Fruit fly (Drosophila melanogaster) whole organism, pupa: ENCODE results near the gene CG8042.

Source experiments
- CG12605 ChIP-seq: fragments of 200-800 bp; sonication (Bioruptor generic); IDR thresholded peaks from 2 replicates; pipeline ENCODE4 v1.3.6; 2022; ENCODE audit warnings: missing biosample characterization, missing genetic modification characterization
- CG15710 ChIP-seq: fragments of 200-800 bp; sonication (Bioruptor generic); optimal IDR thresholded peaks from 2 replicates; lab custom pipeline; 2018; ENCODE audit warnings: missing biosample characterization, mild to moderate bottlenecking, missing genetic modification characterization, moderate library complexity
- CG32121 ChIP-seq: fragments of 200-800 bp; sonication (Bioruptor generic); IDR thresholded peaks from 2 replicates; pipeline ENCODE4 v1.3.6; 2022; ENCODE audit warnings: missing biosample characterization, missing genetic modification characterization
- CG8301 ChIP-seq: fragments of 200-800 bp; sonication (Bioruptor generic); optimal IDR thresholded peaks from 2 replicates; lab custom pipeline; 2018; ENCODE audit warnings: missing biosample characterization, mild to moderate bottlenecking, missing genetic modification characterization
- EcR ChIP-seq: fragments of 200-800 bp; sonication (Bioruptor generic); optimal IDR thresholded peaks from 3 replicates; lab custom pipeline; 2019; ENCODE audit warnings: missing biosample characterization, missing genetic modification characterization, mild to moderate bottlenecking, moderate library complexity, missing genetic modification reagents
- Pif1A ChIP-seq: fragments of 200-800 bp; sonication (Bioruptor generic); optimal IDR thresholded peaks from 3 replicates; lab custom pipeline; 2016; ENCODE audit warnings: missing biosample characterization, missing genetic modification characterization
- fd96Ca ChIP-seq: fragments of 200-800 bp; sonication (Bioruptor generic); IDR thresholded peaks from 3 replicates; pipeline ENCODE4 v1.3.6; 2022; ENCODE audit warnings: missing biosample characterization, missing genetic modification characterization
- gl ChIP-seq: fragments of 200-800 bp; sonication (Bioruptor generic); optimal IDR thresholded peaks from 2 replicates; lab custom pipeline; 2018; ENCODE audit warnings: missing biosample characterization, mild to moderate bottlenecking, missing genetic modification characterization

DNA sequence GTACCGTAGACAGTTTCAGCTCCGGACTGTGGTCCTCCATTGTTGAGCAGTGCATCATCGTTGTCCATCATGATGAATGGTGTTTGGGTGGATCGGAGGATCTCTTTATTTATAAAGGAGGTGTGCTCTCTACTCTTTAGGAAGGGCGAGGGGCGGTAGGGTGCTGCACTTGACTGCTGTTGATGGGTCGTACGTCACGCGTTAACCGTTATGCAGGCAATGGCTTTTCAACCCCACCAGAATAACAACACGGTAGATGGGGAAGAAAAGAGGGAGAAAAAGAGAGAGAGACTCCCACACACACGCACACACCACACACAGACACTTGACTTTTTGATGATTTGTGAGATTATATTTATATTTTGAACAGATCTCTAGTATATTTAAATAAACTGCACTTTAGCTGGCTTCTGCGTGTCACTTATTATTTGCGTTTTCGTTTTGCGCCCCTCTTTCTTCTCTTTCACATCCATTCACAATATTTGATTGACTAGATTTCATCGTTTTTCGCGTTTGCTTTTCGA, 39.3 kb downstream of the CG8042 start:
- TF ChIP-seq CG8301 (tag; lab: Kevin White, UChicago), result no peak
- no peak for TF ChIP-seq gl (tag; lab: Kevin White, UChicago)
- no peak for TF ChIP-seq Pif1A
- TF ChIP-seq CG15710 (tag; lab: Kevin White, UChicago), result no peak
- TF ChIP-seq EcR (GFP tag; lab: Kevin White, UChicago), result peak; percentile 30
- TF ChIP-seq CG32121 (GFP tag; lab: Robert Waterston, UW), result no peak
- TF ChIP-seq CG12605 (GFP tag; lab: Robert Waterston, UW), result no peak
- TF ChIP-seq fd96Ca (GFP tag; lab: Robert Waterston, UW), result no peak
